Worm (Caenorhabditis elegans) whole organism, L1 larva: Measurements from ENCODE around the gene C08E8.1.
"Not testable (repeated sequence)": the region's sequence is repeated elsewhere in the genome, so short reads cannot be mapped to it uniquely, and the experiment has no call there.

ENCODE experiments used
- alr-1 ChIP-seq: fragments of 200-800 bp; sonication (Bioruptor generic); optimal IDR thresholded peaks from 2 replicates; lab custom pipeline; 2018; ENCODE audit warnings: borderline replicate concordance, mild to moderate bottlenecking, missing genetic modification characterization, missing compliant biosample characterization
- aly-2 ChIP-seq: fragments of 150-350 bp; optimal IDR thresholded peaks from 2 replicates; lab custom pipeline; 2014; ENCODE audit warnings: missing biosample characterization, missing genetic modification characterization
- blmp-1 ChIP-seq: fragments of 150-350 bp; optimal IDR thresholded peaks from 2 replicates; lab custom pipeline; 2014; ENCODE audit warnings: missing biosample characterization, missing genetic modification characterization
- ceh-8 ChIP-seq: fragments of 200-800 bp; sonication (Bioruptor generic); optimal IDR thresholded peaks from 2 replicates; lab custom pipeline; 2018; ENCODE audit warnings: mild to moderate bottlenecking, missing genetic modification characterization, moderate library complexity, missing compliant biosample characterization
- dpl-1 ChIP-seq, 3 experiments: fragments of 150-350 bp in 2 of 3; sonication (generic microtip) in 1 of 3; optimal IDR thresholded peaks; 2 replicates each; lab custom pipeline; 2014 to 2017; ENCODE audit warnings: missing biosample characterization in 3 of 3, missing genetic modification characterization in 3 of 3, missing genetic modification reagents in 3 of 3
- efl-1 ChIP-seq, 4 experiments: fragments of 150-350 bp; optimal IDR thresholded peaks in 3 of 4; peaks in 1 of 4; 1 replicate in 1 of 4; 2 replicates in 3 of 4; lab custom pipeline; 2014; ENCODE audit warnings: missing biosample characterization in 2 of 4, missing genetic modification characterization in 2 of 4, missing genetic modification reagents in 2 of 4
- egl-13 ChIP-seq: sonication (generic microtip); optimal IDR thresholded peaks from 2 replicates; lab custom pipeline; 2016; ENCODE audit warnings: missing genotype, missing genetic modification reagents, missing genetic modification characterization, missing compliant biosample characterization
- egl-27 ChIP-seq, 2 experiments: fragments of 150-350 bp in 1 of 2; sonication (generic microtip); optimal IDR thresholded peaks; 3 replicates each; lab custom pipeline; 2017 to 2018; ENCODE audit warnings: missing biosample characterization in 2 of 2, missing genetic modification characterization in 2 of 2, missing genetic modification reagents in 2 of 2
- fos-1 ChIP-seq: fragments of 150-350 bp; optimal IDR thresholded peaks from 2 replicates; lab custom pipeline; 2014; ENCODE audit warnings: missing biosample characterization, missing genetic modification characterization
- grh-1 ChIP-seq: fragments of 200-800 bp; sonication (Bioruptor generic); IDR thresholded peaks from 2 replicates; pipeline ENCODE4 v1.3.6; 2022; ENCODE audit warnings: missing genetic modification reagents, missing genetic modification characterization, missing compliant biosample characterization
- hlh-4 ChIP-seq: sonication (generic microtip); optimal IDR thresholded peaks from 2 replicates; lab custom pipeline; 2016; ENCODE audit warnings: mild to moderate bottlenecking, missing genetic modification characterization, missing compliant biosample characterization
- irx-1 ChIP-seq: sonication (generic microtip); optimal IDR thresholded peaks from 2 replicates; lab custom pipeline; 2016; ENCODE audit warnings: missing genetic modification characterization, missing compliant biosample characterization
- isw-1 ChIP-seq: fragments of 200-800 bp; sonication (Bioruptor generic); IDR thresholded peaks from 2 replicates; pipeline ENCODE4 v1.3.6; 2022; ENCODE audit warnings: missing genetic modification characterization, missing compliant biosample characterization
- lin-13 ChIP-seq: fragments of 150-350 bp; optimal IDR thresholded peaks from 2 replicates; lab custom pipeline; 2014; ENCODE audit warnings: missing biosample characterization, missing genetic modification reagents, missing genetic modification characterization
- lin-39 ChIP-seq: fragments of 150-350 bp; optimal IDR thresholded peaks from 2 replicates; lab custom pipeline; 2014; ENCODE audit warnings: missing biosample characterization, missing genetic modification reagents, missing genetic modification characterization
- mab-9 ChIP-seq: fragments of 200-800 bp; sonication (Bioruptor generic); IDR thresholded peaks from 2 replicates; pipeline ENCODE4 v1.3.6; 2022; ENCODE audit warnings: missing genetic modification reagents, missing genetic modification characterization, missing compliant biosample characterization
- nhr-76 ChIP-seq: sonication (generic microtip); optimal IDR thresholded peaks from 2 replicates; lab custom pipeline; 2017; ENCODE audit warnings: missing biosample characterization, missing genetic modification characterization
- nhr-77 ChIP-seq: fragments of 150-350 bp; optimal IDR thresholded peaks from 2 replicates; lab custom pipeline; 2014; ENCODE audit warnings: missing biosample characterization, missing genetic modification characterization
- nhr-85 ChIP-seq: sonication (generic microtip); peaks from one replicate; lab custom pipeline; 2016; ENCODE audit warnings: missing genetic modification characterization, inconsistent platforms, missing compliant biosample characterization
- pag-3 ChIP-seq: sonication (generic microtip); optimal IDR thresholded peaks from 2 replicates; lab custom pipeline; 2017; ENCODE audit warnings: missing genetic modification characterization, mild to moderate bottlenecking, missing compliant biosample characterization, antibody characterized with exemption, borderline replicate concordance; ENCODE audit not compliant: insufficient read depth
- pax-3 ChIP-seq: fragments of 200-800 bp; sonication (Bioruptor generic); optimal IDR thresholded peaks from 2 replicates; lab custom pipeline; 2018; ENCODE audit warnings: mild to moderate bottlenecking, missing genetic modification characterization, moderate library complexity, missing compliant biosample characterization
- pqm-1 ChIP-seq: sonication (generic microtip); optimal IDR thresholded peaks from 3 replicates; lab custom pipeline; 2017; ENCODE audit warnings: missing biosample characterization, missing genetic modification characterization
- snu-23 ChIP-seq: sonication (generic microtip); optimal IDR thresholded peaks from 2 replicates; lab custom pipeline; 2016; ENCODE audit warnings: missing genetic modification characterization, missing compliant biosample characterization
- swsn-7 ChIP-seq: sonication (generic microtip); optimal IDR thresholded peaks from 2 replicates; lab custom pipeline; 2016; ENCODE audit warnings: missing genetic modification characterization, missing compliant biosample characterization
- unc-130 ChIP-seq: fragments of 150-350 bp; optimal IDR thresholded peaks from 2 replicates; lab custom pipeline; 2017; ENCODE audit warnings: missing biosample characterization, missing genetic modification characterization, inconsistent platforms
- unc-98 ChIP-seq: fragments of 200-800 bp; sonication (Bioruptor generic); IDR thresholded peaks from 2 replicates; pipeline ENCODE4 v1.3.6; 2022; ENCODE audit warnings: missing genetic modification characterization, missing compliant biosample characterization
- xbp-1 ChIP-seq: sonication (generic microtip); optimal IDR thresholded peaks from 2 replicates; lab custom pipeline; 2016; ENCODE audit warnings: missing genetic modification characterization, missing compliant biosample characterization
- zip-4 ChIP-seq: fragments of 200-800 bp; sonication (Bioruptor generic); optimal IDR thresholded peaks from 2 replicates; lab custom pipeline; 2018; ENCODE audit warnings: mild to moderate bottlenecking, missing genetic modification characterization, moderate library complexity, missing compliant biosample characterization

Gene C08E8.1

ce11 chrV:18362402-18362801 is at the start of gene C08E8.1:
TSS of gene C08E8.1 (minus strand) at chrV:18362502.
- no peak for TF ChIP-seq blmp-1 (tag; lab: Kevin White, UChicago)
- no peak for TF ChIP-seq hlh-4 (tag; lab: Kevin White, UChicago)
- TF ChIP-seq pqm-1 (tag; lab: Kevin White, UChicago) = no peak
- TF ChIP-seq ceh-8 (GFP tag; lab: Kevin White, UChicago) = no peak

DNA sequence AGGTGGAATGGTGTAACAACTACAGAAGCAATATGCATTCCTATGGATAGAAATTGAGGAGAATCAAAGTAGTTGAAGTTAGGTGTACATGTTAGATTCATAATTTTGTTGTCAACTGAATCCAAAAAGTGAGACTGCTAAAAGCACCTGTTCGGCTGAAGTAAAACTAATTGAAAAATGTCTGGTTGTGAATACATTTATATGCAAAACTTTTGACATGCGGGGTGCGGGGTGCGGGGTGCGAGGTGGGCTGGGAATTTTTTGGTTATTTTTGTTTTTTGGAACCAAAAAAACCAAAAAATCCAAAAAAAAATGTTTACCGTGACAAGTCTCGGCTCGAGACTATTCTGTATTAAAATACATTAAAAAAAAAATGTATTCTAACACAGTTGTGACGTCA is 47.8 kb upstream of the C08E8.1 start, which contains the start of gene srh-207:
Gene srh-207, minus strand, starts transcription at position 101 of the 400 bp plus-strand sequence.
- TF ChIP-seq unc-98 (GFP tag; lab: Robert Waterston, UW) = no peak
- no peak for TF ChIP-seq egl-13 (tag; lab: Kevin White, UChicago)
- no peak for TF ChIP-seq nhr-76 (tag; lab: Kevin White, UChicago)
- no peak for TF ChIP-seq mab-9 (GFP tag; lab: Robert Waterston, UW)
- TF ChIP-seq pax-3 (tag; lab: Kevin White, UChicago) = no peak
- no peak for TF ChIP-seq alr-1 (tag; lab: Kevin White, UChicago)

DNA sequence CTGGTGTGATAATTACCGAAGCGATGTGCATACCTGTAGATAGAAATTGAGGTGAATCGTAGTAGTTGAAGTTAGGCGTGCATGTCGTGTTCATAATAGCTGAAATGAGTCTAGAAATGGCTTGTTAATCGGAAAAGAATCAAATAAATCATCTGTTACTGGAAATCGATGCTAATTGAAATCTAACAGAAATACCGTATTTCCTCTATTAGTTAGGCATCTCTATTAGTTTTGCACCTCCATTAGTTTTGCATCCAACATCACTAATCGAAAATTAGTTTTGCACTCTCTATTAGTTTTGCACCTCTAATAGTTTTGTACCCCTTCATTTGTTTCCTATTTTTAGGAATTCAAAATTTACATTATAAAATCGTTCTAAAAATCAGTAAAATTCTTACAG is 42.5 kb upstream of the C08E8.1 start, which contains the start of gene srh-209:
Gene srh-209, minus strand, starts transcription at position 101 of the 400 bp plus-strand sequence.
- TF ChIP-seq lin-13; swsn-7 (tag; lab: Kevin White, UChicago); zip-4 (GFP tag; lab: Kevin White, UChicago): not testable (repeated sequence)
- TF ChIP-seq, all 84 proteins: peak for 0; not testable (repeated sequence) for 84

- no peak for TF ChIP-seq irx-1 (tag; lab: Kevin White, UChicago)
- TF ChIP-seq isw-1 (GFP tag; lab: Robert Waterston, UW) = no peak
- TF ChIP-seq efl-1 (optimal IDR thresholded peaks at IDR 0.05; lab: Kevin White, UChicago) = no peak
- TF ChIP-seq efl-1 (GFP tag; optimal IDR thresholded peaks at IDR 0.05 in 1 of 2; lab: Kevin White, UChicago) = peak in 1 of 2 experiments; percentile 90
These were observed 40.4 kb upstream of the C08E8.1 start for ce11 chrV:18402743-18403142.

- TF ChIP-seq xbp-1 (tag; lab: Kevin White, UChicago) (no peak), nhr-77 (no peak), efl-1 (optimal IDR thresholded peaks at IDR 0.05; lab: Kevin White, UChicago) (no peak), efl-1 (GFP tag; optimal IDR thresholded peaks at IDR 0.05 in 1 of 2; lab: Kevin White, UChicago) (peak in 1 of 2 experiments; percentile 6)
These were observed 35.5 kb upstream of the C08E8.1 start, which contains the start of gene Y51A2B.16 for ce11 chrV:18397814-18398213. TSS of gene Y51A2B.16 (minus strand) at chrV:18397914.

ce11 chrV:18395649-18396048 is 33.3 kb upstream of the C08E8.1 start, which contains the start of gene Y51A2B.9:
TSS of gene Y51A2B.9 (minus strand) at chrV:18395749.
- TF ChIP-seq grh-1 (GFP tag; lab: Robert Waterston, UW) (no peak), dpl-1 (GFP tag; optimal IDR thresholded peaks at IDR 0.05; lab: Kevin White, UChicago) (no peak), fos-1 (tag; lab: Kevin White, UChicago) (no peak), unc-130 (tag; lab: Kevin White, UChicago) (no peak), mab-9 (GFP tag; lab: Robert Waterston, UW) (no peak)

ce11 chrV:18394203-18394602 is 31.9 kb upstream of the C08E8.1 start, which contains the start of gene Y51A2B.6:
TSS of gene Y51A2B.6 (minus strand) at chrV:18394303.
- TF ChIP-seq pag-3 (tag; lab: Kevin White, UChicago) (no peak), pqm-1 (tag; lab: Kevin White, UChicago) (no peak), aly-2 (no peak), isw-1 (GFP tag; lab: Robert Waterston, UW) (no peak), unc-98 (GFP tag; lab: Robert Waterston, UW) (no peak), snu-23 (GFP tag; lab: Kevin White, UChicago) (no peak), nhr-85 (tag; lab: Kevin White, UChicago) (no peak), hlh-4 (tag; lab: Kevin White, UChicago) (no peak), lin-39 (tag; lab: Kevin White, UChicago) (no peak), nhr-76 (tag; lab: Kevin White, UChicago) (no peak), egl-27 (tag; optimal IDR thresholded peaks at IDR 0.05; lab: Kevin White, UChicago) (no peak)
